Worm (Caenorhabditis elegans): ENCODE data around the gene C03B1.17.
A peak's percentile ranks its signal among the peaks of the same experiment; 100 is the strongest.

Gene C03B1.17

DNA sequence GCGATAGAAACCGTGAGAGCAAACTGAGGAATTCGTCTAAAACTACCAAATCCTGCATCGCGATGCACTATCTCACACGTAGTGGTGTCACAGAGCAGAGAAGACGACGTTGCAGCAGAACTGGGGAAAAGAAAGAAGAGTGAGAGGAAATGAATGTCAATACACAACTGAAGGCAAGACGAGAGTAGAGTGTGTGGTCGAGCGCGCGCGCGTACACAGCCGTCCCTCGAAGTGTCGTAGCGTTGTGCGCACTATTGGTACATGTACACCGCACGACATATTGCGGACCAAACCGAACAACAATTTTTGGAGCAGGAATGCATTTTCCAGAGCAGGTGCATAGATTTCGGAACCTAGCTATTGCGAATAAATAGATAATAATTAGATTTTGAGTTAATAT is 4.9 kb downstream of the C03B1.17 start (continued):
- TF ChIP-seq lin-13 (GFP tag; optimal IDR thresholded peaks at IDR 0.05) (peak; percentile 44), C34F6.9 (tag; optimal IDR thresholded peaks at IDR 0.05) (peak; percentile 65), nhr-77 (tag; optimal IDR thresholded peaks at IDR 0.05) (no peak), ceh-16 (tag; optimal IDR thresholded peaks at IDR 0.05) (peak; percentile 60)

- TF ChIP-seq mab-5 (tag; optimal IDR thresholded peaks at IDR 0.05), result no peak
- peak; percentile 51 for TF ChIP-seq nhr-25 (tag; optimal IDR thresholded peaks at IDR 0.05)
- TF ChIP-seq mdl-1 (tag; optimal IDR thresholded peaks at IDR 0.05), result no peak
- TF ChIP-seq ama-1 (optimal IDR thresholded peaks at IDR 0.05), result no peak
- peak; percentile 1 for TF ChIP-seq blmp-1 (tag; optimal IDR thresholded peaks at IDR 0.05; ENCODE audit: insufficient read depth)
- peak; percentile 55 for TF ChIP-seq elt-1 (tag; optimal IDR thresholded peaks at IDR 0.05)
- TF ChIP-seq sma-9 (GFP tag; optimal IDR thresholded peaks at IDR 0.05), result peak; percentile 25
- no peak for TF ChIP-seq sma-9 (tag; optimal IDR thresholded peaks at IDR 0.05)
- TF ChIP-seq ceh-16 (tag; optimal IDR thresholded peaks at IDR 0.05), result peak; percentile 80
- TF ChIP-seq gmeb-1 (tag; optimal IDR thresholded peaks at IDR 0.05), result no peak
These were observed 9.5 kb downstream of the C03B1.17 start for ce11 chrX:6382930-6383329.

- TF ChIP-seq mab-5 (tag; optimal IDR thresholded peaks at IDR 0.05), result no peak
These were observed 11.1 kb downstream of the C03B1.17 start for ce11 chrX:6384537-6384936.

DNA sequence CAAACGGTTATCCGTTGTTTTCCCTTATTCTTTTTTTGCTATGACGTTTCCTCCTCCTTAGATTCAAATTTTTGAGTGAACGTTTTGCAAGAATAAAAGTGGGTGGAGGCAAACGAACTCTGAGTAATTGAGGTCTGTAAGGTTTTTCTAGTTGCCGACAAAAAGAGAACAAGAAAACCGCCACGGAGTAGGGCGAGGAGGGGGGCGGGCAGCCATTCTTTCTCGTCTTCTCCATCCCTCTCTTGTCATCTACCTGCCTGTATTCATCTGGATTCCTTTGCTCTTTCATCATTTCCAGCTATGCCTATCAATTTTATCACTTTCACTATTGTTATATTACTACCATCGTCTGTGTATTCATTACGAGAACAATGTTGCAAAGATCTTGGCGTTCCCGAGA is 11.7 kb downstream of the C03B1.17 start, which contains the start of gene igdb-3:
TSS of gene igdb-3 (plus strand) at position 301 of the 400 bp plus-strand sequence.
- TF ChIP-seq fos-1 (tag; optimal IDR thresholded peaks at IDR 0.05) (no peak), unc-62 (GFP tag; optimal IDR thresholded peaks at IDR 0.05) (no peak), aly-2 (tag; optimal IDR thresholded peaks at IDR 0.05) (no peak)

- TF ChIP-seq mab-5 (tag; optimal IDR thresholded peaks at IDR 0.05) (no peak), aly-2 (tag; optimal IDR thresholded peaks at IDR 0.05) (no peak), nhr-11 (tag; optimal IDR thresholded peaks at IDR 0.05) (no peak), nhr-21 (tag; optimal IDR thresholded peaks at IDR 0.05) (no peak), alr-1 (tag; optimal IDR thresholded peaks at IDR 0.05) (no peak), lsy-2 (tag; optimal IDR thresholded peaks at IDR 0.05) (no peak)
These were observed 15.2 kb downstream of the C03B1.17 start for ce11 chrX:6388639-6389038.

DNA sequence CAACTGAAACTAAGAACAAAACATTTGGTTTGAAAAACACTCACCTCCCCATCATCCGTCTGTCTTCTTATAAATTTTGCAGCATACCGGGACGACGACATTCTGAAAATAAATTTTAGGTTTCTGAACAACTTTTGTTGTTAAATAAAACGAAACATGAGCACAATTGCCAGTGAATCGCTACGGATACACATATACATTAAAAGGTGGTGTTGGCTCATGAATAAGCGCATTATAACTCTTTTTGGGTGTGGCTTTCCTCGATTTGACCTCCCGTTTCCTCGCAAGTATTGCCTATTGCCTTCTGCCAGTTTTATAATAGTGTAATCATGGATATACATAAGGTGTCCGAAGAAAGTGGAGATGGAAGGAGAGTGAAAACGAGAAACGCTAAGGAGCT is 18.0 kb downstream of the C03B1.17 start, which contains the start of gene igcm-2:
TSS of gene igcm-2 (minus strand) at position 101 of the 400 bp plus-strand sequence.
- TF ChIP-seq nhr-12 (tag; optimal IDR thresholded peaks at IDR 0.05), result no peak

DNA sequence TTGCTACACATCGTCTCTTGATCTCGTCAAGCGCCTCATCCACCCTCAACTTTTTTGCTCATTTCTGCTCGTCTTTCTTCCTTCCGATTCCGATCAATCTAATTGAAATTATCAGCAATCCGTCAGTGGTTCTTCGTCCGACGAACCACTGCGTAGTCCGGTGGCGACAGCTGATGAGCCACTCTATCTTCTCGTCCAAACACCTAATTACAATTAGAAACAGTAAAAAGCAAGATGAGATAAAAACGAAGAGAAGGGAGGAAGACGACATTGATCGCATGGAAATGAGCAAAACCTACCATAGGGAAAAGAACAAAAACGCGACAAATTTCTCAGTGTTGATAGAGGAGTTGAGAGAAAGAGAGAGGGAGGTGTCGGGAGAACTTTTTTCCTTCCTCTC is 26.0 kb downstream of the C03B1.17 start:
- TF ChIP-seq F13H6.1 (tag; optimal IDR thresholded peaks at IDR 0.05) (peak; percentile 6), Y55F3AM.14 (GFP tag; optimal IDR thresholded peaks at IDR 0.05) (no peak), lsy-2 (tag; optimal IDR thresholded peaks at IDR 0.05) (peak in 1 of 2 experiments; percentile 5), C34F6.9 (tag; optimal IDR thresholded peaks at IDR 0.05) (peak; percentile 8)

DNA sequence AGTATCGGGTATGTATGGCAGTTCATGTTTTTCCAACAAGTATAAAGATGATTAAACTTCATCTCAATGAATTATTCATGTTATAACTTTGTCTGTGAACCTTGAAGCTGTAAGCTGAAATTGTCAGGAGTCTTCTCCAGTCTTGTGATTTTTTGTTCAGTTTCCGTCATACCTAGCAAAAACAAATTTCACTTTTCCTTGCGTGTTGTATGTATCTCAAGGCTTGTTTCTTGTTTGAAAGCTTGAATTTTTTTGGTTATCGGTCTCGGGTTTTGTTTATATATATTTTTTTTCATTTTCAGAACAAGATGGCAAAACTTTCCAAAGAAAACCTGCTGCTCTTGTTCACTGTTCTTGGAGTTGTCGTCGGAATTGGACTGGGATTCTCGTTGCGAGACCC is 29.7 kb downstream of the C03B1.17 start, which contains the start of gene glt-4:
TSS of gene glt-4 (plus strand) at position 301 of the 400 bp plus-strand sequence.
- TF ChIP-seq sma-9 (GFP tag; optimal IDR thresholded peaks at IDR 0.05) (no peak), sma-9 (tag; optimal IDR thresholded peaks at IDR 0.05) (no peak), lin-39 (tag; optimal IDR thresholded peaks at IDR 0.05) (no peak), elt-3 (tag; optimal IDR thresholded peaks at IDR 0.05) (no peak), nhr-10 (tag; optimal IDR thresholded peaks at IDR 0.05) (no peak), mdl-1 (tag; optimal IDR thresholded peaks at IDR 0.05) (no peak), nhr-77 (tag; optimal IDR thresholded peaks at IDR 0.05) (no peak), snpc-4 (tag; optimal IDR thresholded peaks at IDR 0.05) (no peak), skn-1 (tag; optimal IDR thresholded peaks at IDR 0.05) (no peak)
